Fruit fly (Drosophila melanogaster): ENCODE results near the gene PICK1.

PICK1 gene

dm6 chr2L:12700381-12700963, 5.6 kb downstream of the PICK1 start, which contains the start of gene CG17036 (continued):
- TF ChIP-seq sqz (GFP tag; optimal IDR thresholded peaks at IDR 0.05) (no peak), ewg (GFP tag; optimal IDR thresholded peaks at IDR 0.05) (no peak), ATbp (GFP tag; optimal IDR thresholded peaks at IDR 0.05) (no peak), sc (optimal IDR thresholded peaks at IDR 0.05) (no peak), sc (GFP tag; optimal IDR thresholded peaks at IDR 0.05) (no peak), C15 (GFP tag; IDR thresholded peaks at IDR 0.05) (no peak), Dref (GFP tag; IDR thresholded peaks at IDR 0.05) (no peak), Oaz (GFP tag; IDR thresholded peaks at IDR 0.05) (no peak), CG16813 (GFP tag; IDR thresholded peaks at IDR 0.05; ENCODE audit: partially characterized antibody) (no peak), CG11560 (tag; IDR thresholded peaks at IDR 0.05) (no peak), CG7786 (GFP tag; optimal IDR thresholded peaks at IDR 0.05) (no peak), CG8089 (GFP tag; optimal IDR thresholded peaks at IDR 0.05) (no peak), kay (GFP tag; optimal IDR thresholded peaks at IDR 0.05) (no peak), usp (GFP tag; optimal IDR thresholded peaks at IDR 0.05) (no peak), ems (GFP tag; optimal IDR thresholded peaks at IDR 0.05) (no peak), tup (GFP tag; optimal IDR thresholded peaks at IDR 0.05) (no peak), CG9727 (GFP tag; optimal IDR thresholded peaks at IDR 0.05) (peak; percentile 52), CG34422 (GFP tag; IDR thresholded peaks at IDR 0.05) (peak; percentile 46; the same call in 1 of the 3 replicates), CG3995 (GFP tag; optimal IDR thresholded peaks at IDR 0.05) (no peak), Hmr (GFP tag; optimal IDR thresholded peaks at IDR 0.05) (peak; percentile 24), Antp (GFP tag; optimal IDR thresholded peaks at IDR 0.05) (no peak), CG10274 (GFP tag; optimal IDR thresholded peaks at IDR 0.05) (no peak), Mrtf (GFP tag; IDR thresholded peaks at IDR 0.05) (no peak)

dm6 chr2L:12701498-12701897, 6.7 kb downstream of the PICK1 start:
- TF ChIP-seq pros (GFP tag; optimal IDR thresholded peaks at IDR 0.05) (no peak), exex (tag; optimal IDR thresholded peaks at IDR 0.05) (peak; percentile 88), grn (GFP tag; optimal IDR thresholded peaks at IDR 0.05) (peak; percentile 46), Pdp1 (GFP tag; optimal IDR thresholded peaks at IDR 0.05) (peak in 1 of 2 experiments; percentile 81), mirr (GFP tag; optimal IDR thresholded peaks at IDR 0.05) (peak; percentile 42), sug (tag; optimal IDR thresholded peaks at IDR 0.05) (peak; percentile 48), gcm (GFP tag; optimal IDR thresholded peaks at IDR 0.05) (no peak), CG34376 (GFP tag; optimal IDR thresholded peaks at IDR 0.05) (peak; percentile 24), CG11560 (tag; IDR thresholded peaks at IDR 0.05) (no peak)

DNA sequence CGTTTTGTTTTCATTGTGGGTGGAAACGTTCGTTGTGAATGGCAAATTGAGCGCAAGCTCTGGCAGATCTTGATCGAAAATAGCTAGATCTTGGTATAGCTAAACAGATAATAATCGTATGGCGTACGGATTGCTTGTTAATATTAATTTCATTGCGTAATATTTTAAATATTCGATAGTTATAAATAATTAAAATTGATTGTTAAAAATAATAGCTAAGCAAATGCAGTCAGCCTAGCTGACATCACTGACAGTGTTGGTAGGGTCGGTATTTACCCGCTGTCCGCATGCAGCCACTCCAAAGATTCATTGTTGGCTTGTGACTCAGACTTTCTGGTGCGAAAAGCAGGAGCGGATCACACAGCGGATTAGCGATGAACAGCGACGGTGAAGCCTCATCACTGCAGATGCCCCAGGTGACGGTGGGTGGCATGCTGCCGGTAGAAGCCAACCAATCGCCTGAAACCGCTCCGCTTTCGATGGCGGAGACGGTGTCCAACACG, 9.6 kb downstream of the PICK1 start, which contains the start of the genes CG5776 and spict:
TSS of gene CG5776 (minus strand) at position 34 of the 503 bp plus-strand sequence.
TSS of gene spict (plus strand) at position 308 of the 503 bp plus-strand sequence.
- TF ChIP-seq MBD-R2 (GFP tag; IDR thresholded peaks at IDR 0.05) = peak; percentile 98
- peak; percentile 92 for TF ChIP-seq slbo (GFP tag; IDR thresholded peaks at IDR 0.05)
- peak; percentile 76; the same call in 2 of the 3 replicates for TF ChIP-seq CG11560 (tag; IDR thresholded peaks at IDR 0.05)
- TF ChIP-seq Gug (GFP tag; IDR thresholded peaks at IDR 0.05) = peak; percentile 46; the same call in 2 of the 4 replicates
- peak; percentile 7; the same call in 1 of the 2 replicates for TF ChIP-seq chm (GFP tag; IDR thresholded peaks at IDR 0.05)
- TF ChIP-seq oc (tag; optimal IDR thresholded peaks at IDR 0.05) = peak; percentile 53
- TF ChIP-seq CG10431 (GFP tag; optimal IDR thresholded peaks at IDR 0.05) = no peak
- 0 out of 2 replicates have a peak, but pooled peaks have one; percentile 12 for TF ChIP-seq aop (GFP tag; IDR thresholded peaks at IDR 0.05)
- TF ChIP-seq CG31365 (tag; optimal IDR thresholded peaks at IDR 0.05) = peak; percentile 12
- no peak for TF ChIP-seq disco-r (GFP tag; optimal IDR thresholded peaks at IDR 0.05)
- peak; percentile 75 for TF ChIP-seq Hr3 (GFP tag; optimal IDR thresholded peaks at IDR 0.05)
- TF ChIP-seq CG12219 (GFP tag; optimal IDR thresholded peaks at IDR 0.05) = peak; percentile 51
- TF ChIP-seq dmrt99B (tag; optimal IDR thresholded peaks at IDR 0.05) = no peak
- TF ChIP-seq Atf-2 (GFP tag; optimal IDR thresholded peaks at IDR 0.05) = peak; percentile 10
- TF ChIP-seq CG17912 (GFP tag; optimal IDR thresholded peaks at IDR 0.05) = no peak
- peak; percentile 36; the same call in 1 of the 2 replicates for TF ChIP-seq HLH3B (GFP tag; IDR thresholded peaks at IDR 0.05)
- no peak for TF ChIP-seq CG18764 (GFP tag; optimal IDR thresholded peaks at IDR 0.05)
- peak; percentile 77 for TF ChIP-seq CG11504 (tag; optimal IDR thresholded peaks at IDR 0.05)
- peak; percentile 27 for TF ChIP-seq CG9609 (GFP tag; optimal IDR thresholded peaks at IDR 0.05)
